Worm (Caenorhabditis elegans) whole organism, young adult: ENCODE measurements around the gene C34D4.3.

Experiments used
- B0019.2 ChIP-seq: fragments of 200-800 bp; sonication (Bioruptor generic); conservative IDR thresholded peaks from 2 replicates; pipeline ENCODE4 v1.3.6; 2022; ENCODE audit warnings: missing genetic modification reagents, missing genetic modification characterization, missing compliant biosample characterization
- T26A5.8 ChIP-seq: sonication (generic microtip); optimal IDR thresholded peaks from 2 replicates; lab custom pipeline; 2016; ENCODE audit warnings: missing genetic modification characterization, missing compliant biosample characterization
- attf-3 ChIP-seq: fragments of 200-800 bp; sonication (Bioruptor generic); conservative IDR thresholded peaks from 2 replicates; pipeline ENCODE4 v1.3.6; 2022; ENCODE audit warnings: missing genetic modification reagents, missing genetic modification characterization, missing compliant biosample characterization
- ceh-40 ChIP-seq: fragments of 200-800 bp; sonication (Bioruptor generic); IDR thresholded peaks from 2 replicates; pipeline ENCODE4 v1.3.6; 2022; ENCODE audit warnings: missing genetic modification characterization, missing compliant biosample characterization
- die-1 ChIP-seq: sonication (generic microtip); optimal IDR thresholded peaks from 2 replicates; lab custom pipeline; 2016; ENCODE audit warnings: missing genotype, mild to moderate bottlenecking, missing genetic modification characterization, missing compliant biosample characterization
- let-526 ChIP-seq: fragments of 200-800 bp; sonication (Bioruptor generic); IDR thresholded peaks from 2 replicates; pipeline ENCODE4 v1.3.6; 2022; ENCODE audit warnings: missing genetic modification reagents, missing genetic modification characterization, missing compliant biosample characterization

DNA sequence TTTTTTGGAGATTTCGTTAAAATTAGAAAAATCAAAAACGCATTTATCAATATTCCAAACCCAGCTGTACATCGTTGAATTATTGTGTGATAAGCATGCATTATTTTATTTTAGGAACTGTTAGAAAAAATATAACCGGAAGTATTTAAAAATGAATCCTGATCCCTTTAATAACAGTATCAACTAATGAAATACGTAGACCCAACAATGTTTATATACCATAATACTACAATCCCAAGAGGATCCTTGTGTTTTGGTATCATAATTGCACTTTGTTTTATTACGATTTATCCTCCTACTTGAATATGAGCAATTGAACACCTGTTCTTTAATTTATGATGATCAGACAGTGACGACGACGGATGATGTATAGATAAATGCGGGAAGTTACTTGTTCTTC lies 33.3 kb downstream of the C34D4.3 start, which contains the start of gene str-249:
- TF ChIP-seq ceh-40 (no peak), die-1 (tag; lab: Kevin White, UChicago) (no peak), B0019.2 (GFP tag; lab: Robert Waterston, UW) (no peak), let-526 (GFP tag; lab: Robert Waterston, UW) (no peak), attf-3 (no peak), T26A5.8 (tag; lab: Kevin White, UChicago) (no peak)
